Worm (Caenorhabditis elegans) whole organism, L4 larva: ENCODE results near the gene K05F1.13.

Source experiments
- Y5F2A.4 ChIP-seq: fragments of 200-800 bp; sonication (Bioruptor generic); optimal IDR thresholded peaks from 2 replicates; lab custom pipeline; 2018; ENCODE audit warnings: mild to moderate bottlenecking, missing genetic modification characterization, missing compliant biosample characterization
- mdl-1 ChIP-seq, 2 experiments: fragments of 150-350 bp in 1 of 2; sonication (generic microtip) in 1 of 2; optimal IDR thresholded peaks; 2 replicates each; lab custom pipeline; 2014 to 2017; ENCODE audit warnings: missing biosample characterization in 2 of 2, missing genetic modification characterization in 2 of 2
- mxl-3 ChIP-seq: fragments of 200-800 bp; sonication (Bioruptor generic); optimal IDR thresholded peaks from 2 replicates; lab custom pipeline; 2018; ENCODE audit warnings: mild to moderate bottlenecking, missing genetic modification characterization, missing compliant biosample characterization
- nhr-11 ChIP-seq: fragments of 150-350 bp; optimal IDR thresholded peaks from 2 replicates; lab custom pipeline; 2014; ENCODE audit warnings: missing biosample characterization, missing genetic modification characterization
- nhr-77 ChIP-seq: fragments of 150-350 bp; optimal IDR thresholded peaks from 2 replicates; lab custom pipeline; 2014; ENCODE audit warnings: missing biosample characterization, missing genetic modification characterization

DNA sequence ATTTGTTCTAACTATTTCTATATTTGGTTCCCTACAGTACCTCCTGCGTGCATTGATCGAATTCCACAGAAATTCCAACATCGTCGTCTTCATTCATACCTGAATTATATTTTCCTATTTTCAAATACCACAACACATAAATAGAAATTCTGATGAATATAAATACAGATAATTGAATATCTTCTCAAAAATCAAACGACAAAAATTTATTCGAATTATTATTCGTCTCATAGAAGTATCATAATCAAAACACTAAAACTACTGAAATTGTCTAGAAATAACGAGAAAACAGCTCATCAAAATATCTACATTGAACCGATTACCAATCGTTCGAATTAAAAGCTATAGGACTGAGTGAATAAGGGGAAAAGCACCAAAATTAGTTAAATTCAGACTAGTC, 44.2 kb downstream of the K05F1.13 start, which contains the start of gene gtap-1:
- no peak for TF ChIP-seq Y5F2A.4 (GFP tag; lab: Kevin White, UChicago)
- no peak for TF ChIP-seq mdl-1 (tag; optimal IDR thresholded peaks at IDR 0.05; lab: Kevin White, UChicago)
- TF ChIP-seq nhr-77 (tag; lab: Kevin White, UChicago) = no peak
- TF ChIP-seq mxl-3 = no peak
- TF ChIP-seq nhr-11 (tag; lab: Kevin White, UChicago) = no peak
